Fruit fly (Drosophila melanogaster): ENCODE data around the gene RYa-R.

Gene RYa-R

dm6 chr3R:26966794-26967323 lies 29.9 kb upstream of the RYa-R start, which contains the start of gene CG5521:
TSS of gene CG5521 (plus strand) at chr3R:26966930.
- TF ChIP-seq CG8478 (optimal IDR thresholded peaks at IDR 0.05) (no peak), CTCF (optimal IDR thresholded peaks at IDR 0.05) (no peak)

dm6 chr3R:26967587-26968312 lies 29.0 kb upstream of the RYa-R start:
- no peak for TF ChIP-seq CG8478 (optimal IDR thresholded peaks at IDR 0.05)
- TF ChIP-seq CTCF (optimal IDR thresholded peaks at IDR 0.05): no peak

DNA sequence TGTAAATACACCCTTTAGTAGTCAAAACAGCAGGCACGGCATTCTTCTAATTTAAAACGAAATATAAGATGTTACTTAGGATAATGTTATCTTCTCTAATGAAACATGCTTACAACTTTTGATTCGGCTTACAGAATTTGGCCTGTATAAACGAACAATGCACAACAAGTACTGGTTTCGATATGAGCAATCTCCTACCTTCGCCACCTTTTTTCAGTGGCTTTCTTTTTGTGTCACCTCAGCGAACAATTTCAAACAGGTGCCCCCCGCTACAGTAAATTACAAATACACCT lies 28.5 kb upstream of the RYa-R start:
- TF ChIP-seq CTCF (optimal IDR thresholded peaks at IDR 0.05): no peak

dm6 chr3R:26968823-26969638 lies 27.7 kb upstream of the RYa-R start:
- TF ChIP-seq CG8478 (optimal IDR thresholded peaks at IDR 0.05) (no peak), CTCF (optimal IDR thresholded peaks at IDR 0.05) (no peak)

- TF ChIP-seq CG8478 (optimal IDR thresholded peaks at IDR 0.05) (no peak), CTCF (optimal IDR thresholded peaks at IDR 0.05) (no peak)
These were observed 27.0 kb upstream of the RYa-R start for dm6 chr3R:26969743-26970142.

DNA sequence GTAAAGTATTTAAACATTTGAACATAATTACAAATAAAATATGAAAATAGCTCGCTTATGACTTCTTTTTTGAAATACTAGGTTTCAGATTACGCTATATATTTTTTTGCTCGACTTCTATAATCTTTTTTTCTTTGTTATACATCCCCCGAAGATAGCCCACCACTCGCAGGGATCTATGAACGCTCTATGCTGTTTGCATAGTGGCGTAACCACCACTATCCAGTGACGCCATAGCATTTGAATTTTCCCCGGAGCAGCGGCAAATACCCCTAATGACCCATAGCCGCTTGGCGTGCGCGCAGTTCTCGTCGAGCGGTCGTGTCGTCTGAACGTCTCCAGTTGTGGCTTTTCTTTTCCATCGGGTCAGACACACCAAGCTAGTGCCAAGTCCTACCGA lies 18.5 kb upstream of the RYa-R start, which contains the start of the genes CG14253 and CG46313:
CG14253 (plus strand) TSS at position 301 of the 400 bp plus-strand sequence.
CG46313 (plus strand) TSS at position 301 of the 400 bp plus-strand sequence.
- TF ChIP-seq CTCF (optimal IDR thresholded peaks at IDR 0.05) (no peak), CG8478 (optimal IDR thresholded peaks at IDR 0.05) (no peak)

DNA sequence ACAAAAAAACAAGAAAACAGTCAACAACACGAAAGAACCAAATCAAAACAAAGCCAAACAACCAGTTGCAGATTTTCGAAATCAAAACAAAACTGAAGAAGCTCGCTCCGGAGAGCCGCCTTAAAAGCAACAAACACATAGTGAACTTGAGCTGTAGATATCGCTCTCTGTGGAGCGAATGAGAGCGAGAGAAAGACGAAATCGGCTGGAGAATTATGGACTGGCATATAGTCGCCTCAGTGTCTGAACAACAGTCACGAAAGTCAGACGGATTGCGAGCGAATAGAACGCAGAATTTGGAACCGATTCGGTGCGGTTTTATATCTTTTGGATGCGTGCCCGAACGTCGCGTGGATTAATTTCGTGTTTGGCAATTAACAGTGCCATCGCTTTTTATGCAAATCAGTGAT lies 16.5 kb upstream of the RYa-R start:
- TF ChIP-seq CTCF (optimal IDR thresholded peaks at IDR 0.05): no peak
- TF ChIP-seq CG8478 (optimal IDR thresholded peaks at IDR 0.05): no peak

DNA sequence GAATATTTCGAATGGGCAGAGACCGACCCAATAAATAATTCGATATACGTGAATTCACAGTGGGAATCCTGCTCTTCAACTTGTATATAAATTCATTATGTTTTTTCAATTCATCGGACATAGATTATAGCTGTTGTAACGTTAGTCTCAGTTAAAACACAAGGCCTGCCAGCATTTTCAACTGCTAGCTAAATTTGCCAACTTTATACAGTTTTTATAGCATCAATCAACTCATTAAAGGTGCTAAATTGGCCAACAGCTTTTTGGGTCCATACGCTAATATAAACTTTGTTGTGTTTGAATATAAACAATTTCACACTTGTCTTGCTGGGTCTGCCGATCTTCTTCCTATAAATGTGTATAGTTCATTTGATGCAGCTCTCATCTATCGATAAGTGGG lies 14.7 kb upstream of the RYa-R start:
- no peak for TF ChIP-seq CTCF (optimal IDR thresholded peaks at IDR 0.05)
- TF ChIP-seq CG8478 (optimal IDR thresholded peaks at IDR 0.05): no peak

DNA sequence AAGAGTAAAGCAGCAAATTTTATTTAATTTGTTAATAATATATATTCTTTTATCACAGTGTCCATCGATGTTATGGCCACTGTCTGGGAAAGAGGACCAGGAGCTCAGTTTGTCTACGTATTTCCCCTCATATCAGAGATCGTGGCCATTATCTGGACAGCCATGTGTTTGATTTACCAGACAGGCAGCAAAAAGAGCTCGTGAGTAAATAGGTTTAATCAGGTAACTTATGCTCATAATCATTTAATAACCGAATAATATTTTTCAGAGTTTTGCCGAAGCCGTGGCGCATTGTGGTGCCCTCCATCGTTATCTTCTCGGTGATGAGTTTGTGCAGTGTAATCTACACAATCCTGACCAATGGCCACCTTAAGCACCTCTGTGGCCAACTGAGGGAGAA lies 12.3 kb upstream of the RYa-R start:
- TF ChIP-seq CG8478 (optimal IDR thresholded peaks at IDR 0.05) (no peak), CTCF (optimal IDR thresholded peaks at IDR 0.05) (no peak)

DNA sequence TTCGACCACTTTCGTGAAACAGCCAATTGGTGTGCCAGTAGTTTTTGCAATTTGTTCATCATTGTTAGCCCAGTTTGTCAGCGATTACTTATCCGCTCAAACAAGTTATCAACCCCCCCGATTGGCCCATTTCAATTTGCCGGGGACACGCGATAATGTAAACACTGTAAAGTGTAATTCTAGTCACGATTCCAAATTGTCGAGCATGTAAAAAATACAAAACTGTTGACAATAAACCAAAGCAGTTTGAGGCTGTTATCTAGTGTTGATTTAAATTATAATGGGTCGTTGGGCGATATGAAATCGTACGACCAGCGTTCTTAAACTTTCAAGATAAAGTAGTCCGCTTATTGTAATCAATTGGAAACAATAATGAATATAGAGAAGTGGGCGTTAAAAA lies 9.3 kb upstream of the RYa-R start:
- TF ChIP-seq CG8478 (optimal IDR thresholded peaks at IDR 0.05) (no peak), CTCF (optimal IDR thresholded peaks at IDR 0.05) (no peak)

DNA sequence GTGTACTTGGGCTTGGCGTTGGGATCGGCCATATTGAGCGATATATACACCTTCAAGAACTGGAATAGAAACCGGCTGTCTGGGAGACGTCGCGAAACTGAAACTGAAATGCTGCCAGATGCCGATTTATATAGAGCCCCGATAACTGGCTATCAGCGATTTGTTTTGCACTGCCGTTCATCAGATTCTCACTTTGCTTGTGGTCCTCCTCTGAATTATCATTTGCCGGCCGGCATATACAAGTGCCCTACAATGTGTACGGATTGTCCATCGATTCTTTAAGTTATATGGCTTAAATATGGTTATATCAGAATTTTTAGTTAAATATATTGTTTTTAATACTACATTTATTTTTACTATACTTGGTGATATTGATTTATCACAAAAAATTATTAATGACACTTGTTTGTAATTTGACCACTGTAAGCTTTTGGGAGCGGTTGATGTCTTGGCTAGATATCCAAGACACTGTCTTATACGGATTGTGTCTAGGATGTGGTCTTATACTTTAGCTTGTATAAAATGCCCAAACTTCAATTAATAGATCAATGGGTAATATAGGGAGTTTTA lies 8.3 kb upstream of the RYa-R start, which contains the start of gene CG31075:
CG31075 (minus strand) TSS at position 106 of the 570 bp plus-strand sequence.
- no peak for TF ChIP-seq CG8478 (optimal IDR thresholded peaks at IDR 0.05)
- peak in 1 of 2 experiments; percentile 12 for TF ChIP-seq CTCF (optimal IDR thresholded peaks at IDR 0.05)

DNA sequence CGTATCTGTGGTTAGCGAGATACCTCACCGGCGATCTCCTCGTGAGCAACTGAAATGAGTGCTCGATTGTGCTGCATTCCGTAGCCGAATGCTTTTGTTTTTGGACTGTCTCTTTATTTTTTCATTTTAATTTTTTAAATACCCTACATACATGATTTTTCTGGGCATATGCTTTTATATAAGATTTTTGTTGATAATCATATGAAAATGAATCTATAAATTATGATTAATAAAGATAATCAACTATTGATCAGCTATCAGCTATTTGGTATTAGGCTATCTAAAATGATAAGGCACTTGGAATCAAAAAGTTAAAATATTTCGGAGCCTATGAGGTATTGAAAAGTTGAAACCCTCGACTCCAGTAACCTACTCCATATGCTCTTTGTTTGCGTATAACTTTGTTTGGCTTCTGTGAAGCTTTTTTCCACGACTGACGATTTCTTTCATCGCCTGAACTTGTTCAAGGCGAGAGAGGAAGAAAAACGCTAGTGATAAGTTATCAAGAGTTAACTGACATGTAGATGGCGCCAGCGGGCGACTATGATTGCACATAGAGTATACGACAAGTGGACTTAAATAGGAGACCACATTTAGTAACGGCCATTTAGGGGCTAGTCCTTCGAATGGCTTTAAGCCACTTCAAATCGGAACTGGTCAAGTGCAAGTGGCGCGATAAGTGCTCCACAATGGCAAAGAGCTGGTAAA lies 6.8 kb upstream of the RYa-R start, which contains the start of gene CG31076:
CG31076 (minus strand) TSS at position 51 of the 708 bp plus-strand sequence.
- TF ChIP-seq CG8478 (optimal IDR thresholded peaks at IDR 0.05) (no peak), CTCF (optimal IDR thresholded peaks at IDR 0.05) (peak; percentile 78 to 81)

DNA sequence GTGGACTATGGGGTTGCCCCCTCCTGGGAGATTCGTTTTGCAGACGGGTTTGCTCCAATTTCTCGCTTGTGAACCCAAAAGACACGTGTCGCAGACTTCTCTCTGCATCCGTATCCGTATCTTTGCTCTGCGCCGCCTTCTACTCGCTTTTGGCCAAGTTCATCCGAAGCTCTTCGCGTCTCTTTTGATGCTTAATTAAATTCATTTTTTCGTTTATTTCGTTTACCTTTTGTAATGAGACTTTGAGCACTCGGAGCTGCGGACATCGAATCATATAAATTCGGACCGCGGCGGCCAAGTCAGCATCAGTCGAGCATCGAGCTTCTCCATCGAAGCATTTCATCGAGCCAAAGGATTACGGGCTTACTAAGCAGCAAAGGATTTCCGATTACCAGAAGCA lies 2.2 kb upstream of the RYa-R start, which contains the start of gene TwdlC:
TwdlC (plus strand) TSS at position 301 of the 400 bp plus-strand sequence.
- TF ChIP-seq CTCF (optimal IDR thresholded peaks at IDR 0.05): no peak
- TF ChIP-seq CG8478 (optimal IDR thresholded peaks at IDR 0.05): no peak

DNA sequence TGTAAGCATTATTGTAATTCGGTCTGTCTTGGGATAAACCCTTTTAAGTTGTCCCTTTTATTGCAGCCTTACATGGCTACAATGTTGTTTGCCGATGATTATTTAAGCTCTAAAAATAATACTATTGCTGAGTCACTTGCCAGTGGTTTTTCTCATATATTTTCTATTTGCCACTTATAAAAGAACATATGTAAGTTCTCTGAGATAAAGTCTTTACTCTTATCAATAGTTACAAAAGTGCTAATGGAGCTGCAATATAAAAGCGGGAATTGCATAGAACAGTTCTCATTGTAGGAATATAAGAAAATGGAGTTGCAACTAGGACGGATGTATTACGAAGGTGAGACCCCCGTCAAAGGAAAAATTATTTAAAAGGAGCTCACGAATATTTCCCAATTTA lies 2.7 kb downstream of the RYa-R start, which contains the start of gene CG31077:
CG31077 (plus strand) TSS at position 301 of the 400 bp plus-strand sequence.
- TF ChIP-seq CTCF (optimal IDR thresholded peaks at IDR 0.05) (no peak), CG8478 (optimal IDR thresholded peaks at IDR 0.05) (no peak)
